Fruit fly (Drosophila melanogaster): ENCODE measurements around the gene rump.

dm6 chr3R:9543495-9544180 lies 33.5 kb upstream of the rump start:
- TF ChIP-seq CG32121 (GFP tag; IDR thresholded peaks at IDR 0.05): no peak
- TF ChIP-seq CG8159 (tag; optimal IDR thresholded peaks at IDR 0.05): no peak
- no peak for TF ChIP-seq CG14655 (GFP tag; optimal IDR thresholded peaks at IDR 0.05)
- no peak for TF ChIP-seq CG34367 (tag; optimal IDR thresholded peaks at IDR 0.05)
- TF ChIP-seq CG17806 (tag; optimal IDR thresholded peaks at IDR 0.05): no peak
- TF ChIP-seq EcR (GFP tag; optimal IDR thresholded peaks at IDR 0.05): no peak
- no peak for TF ChIP-seq Pif1A (GFP tag; optimal IDR thresholded peaks at IDR 0.05)
- no peak for TF ChIP-seq CG12605 (GFP tag; IDR thresholded peaks at IDR 0.05)
- no peak for TF ChIP-seq gl (tag; optimal IDR thresholded peaks at IDR 0.05)
- no peak for TF ChIP-seq CG10348 (GFP tag; IDR thresholded peaks at IDR 0.05)
- TF ChIP-seq Snoo (tag; optimal IDR thresholded peaks at IDR 0.05): no peak
- no peak for TF ChIP-seq CG13204 (GFP tag; optimal IDR thresholded peaks at IDR 0.05)
- TF ChIP-seq CG9948 (tag; optimal IDR thresholded peaks at IDR 0.05): no peak

All from whole organism, pupa.